Worm (Caenorhabditis elegans) whole organism, late embryonic: ENCODE measurements around the gene F59A1.11.

ENCODE experiments used
- F13H6.1 ChIP-seq: sonication (generic microtip); optimal IDR thresholded peaks from 2 replicates; lab custom pipeline; 2016; ENCODE audit warnings: missing genetic modification characterization, missing compliant biosample characterization
- T23F11.4 ChIP-seq: fragments of 200-800 bp; sonication (Bioruptor generic); optimal IDR thresholded peaks from 2 replicates; lab custom pipeline; 2018; ENCODE audit warnings: mild to moderate bottlenecking, missing genetic modification characterization, missing compliant biosample characterization
- ama-1 ChIP-seq: fragments of 150-350 bp; optimal IDR thresholded peaks from 2 replicates; lab custom pipeline; 2014
- ceh-9 ChIP-seq: sonication (generic microtip); optimal IDR thresholded peaks from 2 replicates; lab custom pipeline; 2016; ENCODE audit warnings: mild to moderate bottlenecking, missing genetic modification characterization, inconsistent platforms, missing compliant biosample characterization
- ets-4 ChIP-seq: sonication (generic microtip); optimal IDR thresholded peaks from 2 replicates; lab custom pipeline; 2016; ENCODE audit warnings: missing genetic modification characterization, missing compliant biosample characterization
- hlh-30 ChIP-seq: sonication (generic microtip); optimal IDR thresholded peaks from 2 replicates; lab custom pipeline; 2017; ENCODE audit warnings: antibody characterized with exemption, missing genetic modification characterization, missing compliant biosample characterization; ENCODE audit not compliant: insufficient read depth
- lim-6 ChIP-seq: sonication (generic microtip); optimal IDR thresholded peaks from 2 replicates; lab custom pipeline; 2016; ENCODE audit warnings: missing genetic modification characterization, missing compliant biosample characterization
- lin-11 ChIP-seq: fragments of 200-800 bp; sonication (Bioruptor generic); optimal IDR thresholded peaks from 2 replicates; lab custom pipeline; 2018; ENCODE audit warnings: mild to moderate bottlenecking, missing genetic modification characterization, missing compliant biosample characterization
- nhr-11 ChIP-seq: fragments of 150-350 bp; optimal IDR thresholded peaks from 2 replicates; lab custom pipeline; 2014; ENCODE audit warnings: missing biosample characterization, missing genetic modification characterization
- pag-3 ChIP-seq: sonication (generic microtip); optimal IDR thresholded peaks from 2 replicates; lab custom pipeline; 2016; ENCODE audit warnings: missing compliant biosample characterization, missing genetic modification characterization, borderline replicate concordance
- pha-4 ChIP-seq: fragments of 150-350 bp; optimal IDR thresholded peaks from 2 replicates; lab custom pipeline; 2018; ENCODE audit warnings: missing biosample characterization, missing genetic modification reagents, missing genetic modification characterization
- sdc-2 ChIP-seq: sonication (generic microtip); optimal IDR thresholded peaks from 2 replicates; lab custom pipeline; 2016; ENCODE audit warnings: missing genotype, missing genetic modification characterization, missing compliant biosample characterization
- syd-9 ChIP-seq: sonication (generic microtip); optimal IDR thresholded peaks from 2 replicates; lab custom pipeline; 2016; ENCODE audit warnings: mild to moderate bottlenecking, missing genetic modification characterization, moderate library complexity, missing compliant biosample characterization

DNA sequence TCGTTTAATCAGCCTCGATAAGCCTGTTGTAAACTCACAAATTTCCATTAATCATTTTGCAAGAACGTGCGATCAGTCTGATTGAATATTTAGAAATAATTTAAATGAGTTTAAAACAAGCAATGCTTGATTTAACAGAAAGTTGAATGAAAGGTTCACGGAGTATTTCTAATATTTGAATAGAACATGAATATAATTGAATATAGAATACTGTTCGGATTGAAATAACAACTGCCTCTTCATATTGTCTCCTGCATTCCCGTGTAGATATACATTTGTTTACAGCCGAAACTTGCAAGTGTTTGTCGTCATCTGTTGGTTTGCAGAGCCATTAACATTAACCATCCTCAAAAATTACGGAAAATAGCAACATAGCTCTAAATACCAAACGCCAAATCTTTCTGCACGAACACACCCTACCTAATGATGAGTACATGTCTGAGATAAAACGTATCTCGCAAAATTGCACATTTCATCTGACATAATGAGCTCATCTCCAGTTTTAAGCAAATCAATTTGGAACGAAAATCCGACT, 35.0 kb upstream of the F59A1.11 start, which contains the start of the genes Y26G10.5 and srh-32:
- TF ChIP-seq F13H6.1 (tag; lab: Kevin White, UChicago) = no peak
- TF ChIP-seq ama-1 = no peak
- no peak for TF ChIP-seq T23F11.4 (GFP tag; lab: Kevin White, UChicago)
- no peak for TF ChIP-seq pha-4
- no peak for TF ChIP-seq ceh-9
- no peak for TF ChIP-seq lim-6 (tag; lab: Kevin White, UChicago)
- TF ChIP-seq pag-3 (tag; lab: Kevin White, UChicago) = no peak
- TF ChIP-seq nhr-11 = no peak
- TF ChIP-seq hlh-30 = no peak
- no peak for TF ChIP-seq sdc-2 (tag; lab: Kevin White, UChicago)
- TF ChIP-seq ets-4 (tag; lab: Kevin White, UChicago) = no peak
- TF ChIP-seq syd-9 (tag; lab: Kevin White, UChicago) = no peak
- TF ChIP-seq lin-11 (tag; lab: Kevin White, UChicago) = no peak
